Worm (Caenorhabditis elegans): Measurements from ENCODE around the gene ada-2.

The ada-2 gene

ce11 chrII:7233274-7233673, 18.8 kb upstream of the ada-2 start:
- TF ChIP-seq ceh-88 (GFP tag; IDR thresholded peaks at IDR 0.05), result no peak
- no peak for TF ChIP-seq hpl-2 (GFP tag; optimal IDR thresholded peaks at IDR 0.05)
- no peak for TF ChIP-seq ceh-8 (GFP tag; optimal IDR thresholded peaks at IDR 0.05)
- TF ChIP-seq skn-1 (tag; optimal IDR thresholded peaks at IDR 0.05), result no peak
- TF ChIP-seq elt-2 (tag; optimal IDR thresholded peaks at IDR 0.05), result peak; percentile 32
- no peak for TF ChIP-seq nhr-47 (tag; optimal IDR thresholded peaks at IDR 0.05)
- no peak for TF ChIP-seq efl-1 (optimal IDR thresholded peaks at IDR 0.05)
- TF ChIP-seq efl-1 (GFP tag; optimal IDR thresholded peaks at IDR 0.05 in 1 of 2), result peak in 1 of 2 experiments; percentile 65
- TF ChIP-seq lir-3 (tag; optimal IDR thresholded peaks at IDR 0.05; ENCODE audit: poor library complexity), result no peak
- no peak for TF ChIP-seq aly-2 (tag; optimal IDR thresholded peaks at IDR 0.05)
- no peak for TF ChIP-seq pag-3 (tag; optimal IDR thresholded peaks at IDR 0.05; ENCODE audit: borderline replicate concordance, insufficient read depth)
- TF ChIP-seq nhr-12 (tag; optimal IDR thresholded peaks at IDR 0.05), result no peak
- TF ChIP-seq fkh-4 (tag; optimal IDR thresholded peaks at IDR 0.05; ENCODE audit: borderline replicate concordance), result no peak
- TF ChIP-seq lin-35 (GFP tag; optimal IDR thresholded peaks at IDR 0.05), result peak in 1 of 2 experiments; percentile 4
- TF ChIP-seq isw-1 (GFP tag; IDR thresholded peaks at IDR 0.05), result no peak
- TF ChIP-seq grh-1 (GFP tag; IDR thresholded peaks at IDR 0.05), result no peak
- no peak for TF ChIP-seq aha-1 (tag; optimal IDR thresholded peaks at IDR 0.05)

ce11 chrII:7236937-7237336, 15.1 kb upstream of the ada-2 start:
- TF ChIP-seq elt-2 (tag; optimal IDR thresholded peaks at IDR 0.05), result peak; percentile 8
- no peak for TF ChIP-seq efl-1 (optimal IDR thresholded peaks at IDR 0.05)
- TF ChIP-seq efl-1 (GFP tag; optimal IDR thresholded peaks at IDR 0.05 in 1 of 2), result peak in 1 of 2 experiments; percentile 33
- peak; percentile 2 for TF ChIP-seq nhr-71 (tag; optimal IDR thresholded peaks at IDR 0.05)
- no peak for TF ChIP-seq lin-15B (tag; optimal IDR thresholded peaks at IDR 0.05)
- peak in 1 of 2 experiments; percentile 17 for TF ChIP-seq lin-35 (GFP tag; optimal IDR thresholded peaks at IDR 0.05)

ce11 chrII:7238248-7238647, 13.8 kb upstream of the ada-2 start, which contains the start of gene aqp-1:
Gene aqp-1 (minus strand): TSS chrII:7238349.
- TF ChIP-seq lin-35 (GFP tag; optimal IDR thresholded peaks at IDR 0.05), result peak in 1 of 2 experiments; percentile 53
- peak in 1 of 2 experiments; percentile 2 for TF ChIP-seq mdl-1 (tag; optimal IDR thresholded peaks at IDR 0.05)
- TF ChIP-seq nhr-20 (tag; optimal IDR thresholded peaks at IDR 0.05), result peak; percentile 23
- TF ChIP-seq nhr-71 (tag; optimal IDR thresholded peaks at IDR 0.05), result peak; percentile 16
- TF ChIP-seq mef-2 (tag; optimal IDR thresholded peaks at IDR 0.05), result no peak
- TF ChIP-seq mep-1 (tag; optimal IDR thresholded peaks at IDR 0.05), result no peak
- TF ChIP-seq efl-1 (optimal IDR thresholded peaks at IDR 0.05), result no peak
- peak in 1 of 2 experiments; percentile 87 for TF ChIP-seq efl-1 (GFP tag; optimal IDR thresholded peaks at IDR 0.05 in 1 of 2)
- no peak for TF ChIP-seq elt-3 (tag; optimal IDR thresholded peaks at IDR 0.05)
- TF ChIP-seq dsc-1 (tag; optimal IDR thresholded peaks at IDR 0.05), result no peak
- peak; percentile 95 for TF ChIP-seq elt-2 (tag; optimal IDR thresholded peaks at IDR 0.05)
- no peak for TF ChIP-seq pqm-1 (tag; optimal IDR thresholded peaks at IDR 0.05)
- TF ChIP-seq pag-3 (tag; optimal IDR thresholded peaks at IDR 0.05; ENCODE audit: borderline replicate concordance, insufficient read depth), result no peak
- peak; percentile 68 for TF ChIP-seq nhr-19 (GFP tag; conservative IDR thresholded peaks at IDR 0.05)

- TF ChIP-seq nhr-85 (tag) (peak; percentile 60), lin-14 (GFP tag; optimal IDR thresholded peaks at IDR 0.05) (peak; percentile 31), grh-1 (GFP tag; IDR thresholded peaks at IDR 0.05) (no peak), efl-1 (optimal IDR thresholded peaks at IDR 0.05) (no peak), efl-1 (GFP tag; optimal IDR thresholded peaks at IDR 0.05 in 1 of 2) (peak in 1 of 2 experiments; percentile 52), unc-86 (tag; optimal IDR thresholded peaks at IDR 0.05) (no peak)
These were observed 13.3 kb upstream of the ada-2 start for ce11 chrII:7238791-7239190.

ce11 chrII:7239705-7240104, 12.4 kb upstream of the ada-2 start:
- TF ChIP-seq nhr-85 (tag) (peak; percentile 56), nhr-20 (tag; optimal IDR thresholded peaks at IDR 0.05) (no peak), lin-14 (GFP tag; optimal IDR thresholded peaks at IDR 0.05) (peak; percentile 13)

- TF ChIP-seq ces-1 (GFP tag; optimal IDR thresholded peaks at IDR 0.05) (no peak), irx-1 (tag; optimal IDR thresholded peaks at IDR 0.05) (no peak), nhr-71 (tag; optimal IDR thresholded peaks at IDR 0.05) (no peak), blmp-1 (tag; optimal IDR thresholded peaks at IDR 0.05) (peak; percentile 92), sup-37 (GFP tag; optimal IDR thresholded peaks at IDR 0.05) (no peak), mab-9 (GFP tag; IDR thresholded peaks at IDR 0.05) (no peak)
These were observed 9.3 kb upstream of the ada-2 start for ce11 chrII:7242754-7243153.

Data from whole organism, L1 larva.